Worm (Caenorhabditis elegans) whole organism, early embryonic: ENCODE measurements around the gene F16H6.4.

Source experiments
- B0310.2 ChIP-seq: sonication (generic microtip); optimal IDR thresholded peaks from 2 replicates; lab custom pipeline; 2016; ENCODE audit warnings: mild to moderate bottlenecking, missing genetic modification characterization, missing compliant biosample characterization
- F13C5.2 ChIP-seq: sonication (generic microtip); optimal IDR thresholded peaks from 2 replicates; lab custom pipeline; 2017; ENCODE audit warnings: mild to moderate bottlenecking, missing genetic modification characterization, inconsistent platforms, missing compliant biosample characterization
- aly-1 ChIP-seq: sonication (generic microtip); optimal IDR thresholded peaks from 2 replicates; lab custom pipeline; 2016; ENCODE audit warnings: missing genetic modification characterization, missing compliant biosample characterization
- ama-1 ChIP-seq: fragments of 150-350 bp; optimal IDR thresholded peaks from 2 replicates; lab custom pipeline; 2014
- ceh-13 ChIP-seq: fragments of 200-800 bp; sonication (Bioruptor generic); optimal IDR thresholded peaks from 2 replicates; lab custom pipeline; 2018; ENCODE audit warnings: mild to moderate bottlenecking, missing genetic modification characterization, missing compliant biosample characterization
- ceh-36 ChIP-seq: sonication (generic microtip); optimal IDR thresholded peaks from 2 replicates; lab custom pipeline; 2016; ENCODE audit warnings: missing genetic modification characterization, inconsistent platforms, missing compliant biosample characterization
- ets-7 ChIP-seq: sonication (generic microtip); optimal IDR thresholded peaks from 2 replicates; lab custom pipeline; 2016; ENCODE audit warnings: missing genotype, missing genetic modification characterization, missing compliant biosample characterization
- flt-1 ChIP-seq: fragments of 200-800 bp; sonication (Bioruptor generic); IDR thresholded peaks from 2 replicates; pipeline ENCODE4 v1.3.6; 2022; ENCODE audit warnings: missing genetic modification characterization, missing compliant biosample characterization
- hmbx-1 ChIP-seq: sonication (generic microtip); optimal IDR thresholded peaks from 2 replicates; lab custom pipeline; 2016; ENCODE audit warnings: mild to moderate bottlenecking, missing genetic modification characterization, missing compliant biosample characterization
- hmg-4 ChIP-seq: fragments of 200-800 bp; sonication (Bioruptor generic); optimal IDR thresholded peaks from 2 replicates; lab custom pipeline; 2018; ENCODE audit warnings: mild to moderate bottlenecking, missing genetic modification characterization, missing compliant biosample characterization
- hnd-1 ChIP-seq: sonication (generic microtip); optimal IDR thresholded peaks from 2 replicates; lab custom pipeline; 2016; ENCODE audit warnings: missing genetic modification characterization, missing compliant biosample characterization
- pes-1 ChIP-seq: fragments of 200-800 bp; sonication (Bioruptor generic); IDR thresholded peaks from 2 replicates; pipeline ENCODE4 v1.3.6; 2022; ENCODE audit warnings: missing genetic modification reagents, missing genetic modification characterization, missing compliant biosample characterization
- scrt-1 ChIP-seq: fragments of 200-800 bp; sonication (Bioruptor generic); IDR thresholded peaks from 2 replicates; pipeline ENCODE4 v1.3.6; 2022; ENCODE audit warnings: missing genetic modification characterization, missing compliant biosample characterization
- sea-1 ChIP-seq: fragments of 200-800 bp; sonication (Bioruptor generic); conservative IDR thresholded peaks from 2 replicates; pipeline ENCODE4 v1.3.6; 2022; ENCODE audit warnings: missing genetic modification characterization, missing compliant biosample characterization
- tbx-11 ChIP-seq: fragments of 200-800 bp; sonication (Bioruptor generic); IDR thresholded peaks from 2 replicates; pipeline ENCODE4 v1.3.6; 2022; ENCODE audit warnings: missing genetic modification characterization, missing compliant biosample characterization
- tbx-37 ChIP-seq: fragments of 200-800 bp; sonication (Bioruptor generic); conservative IDR thresholded peaks from 2 replicates; pipeline ENCODE4 v1.3.6; 2022; ENCODE audit warnings: missing genetic modification reagents, missing genetic modification characterization, missing compliant biosample characterization
- tra-4 ChIP-seq: sonication (generic microtip); optimal IDR thresholded peaks from 2 replicates; lab custom pipeline; 2017; ENCODE audit warnings: missing genetic modification characterization, missing compliant biosample characterization

F16H6.4 gene

ce11 chrV:18167161-18167560 lies 31.4 kb upstream of the F16H6.4 start, which contains the start of gene C14A6.6:
Gene C14A6.6, minus strand, starts transcription at chrV:18167261.
- TF ChIP-seq hmbx-1 (tag; lab: Kevin White, UChicago) (no peak), ceh-13 (GFP tag; lab: Kevin White, UChicago) (no peak), ceh-36 (tag; lab: Kevin White, UChicago) (no peak), ama-1 (lab: Kevin White, UChicago) (no peak), tbx-37 (no peak), hmg-4 (GFP tag; lab: Kevin White, UChicago) (no peak), aly-1 (tag; lab: Kevin White, UChicago) (no peak)

ce11 chrV:18168266-18168665 lies 30.3 kb upstream of the F16H6.4 start, which contains the start of gene C14A6.7:
Gene C14A6.7, minus strand, starts transcription at chrV:18168366.
- TF ChIP-seq hmg-4 (GFP tag; lab: Kevin White, UChicago) (no peak), ceh-36 (tag; lab: Kevin White, UChicago) (no peak), pes-1 (GFP tag; lab: Robert Waterston, UW) (no peak), flt-1 (no peak), hmbx-1 (tag; lab: Kevin White, UChicago) (no peak), tbx-37 (no peak), scrt-1 (GFP tag; lab: Robert Waterston, UW) (no peak), ama-1 (lab: Kevin White, UChicago) (no peak), ceh-13 (GFP tag; lab: Kevin White, UChicago) (no peak), tbx-11 (no peak), aly-1 (tag; lab: Kevin White, UChicago) (no peak)

- TF ChIP-seq hmbx-1 (tag; lab: Kevin White, UChicago): no peak
- no peak for TF ChIP-seq ceh-36 (tag; lab: Kevin White, UChicago)
- no peak for TF ChIP-seq flt-1
- no peak for TF ChIP-seq pes-1 (GFP tag; lab: Robert Waterston, UW)
- no peak for TF ChIP-seq hnd-1
- no peak for TF ChIP-seq tbx-11
- no peak for TF ChIP-seq scrt-1 (GFP tag; lab: Robert Waterston, UW)
- TF ChIP-seq aly-1 (tag; lab: Kevin White, UChicago): no peak
- TF ChIP-seq tra-4 (tag; lab: Kevin White, UChicago): no peak
- TF ChIP-seq F13C5.2 (tag; lab: Kevin White, UChicago): no peak
- TF ChIP-seq tbx-37: no peak
- no peak for TF ChIP-seq ceh-13 (GFP tag; lab: Kevin White, UChicago)
- TF ChIP-seq ets-7 (tag; lab: Kevin White, UChicago): no peak
- no peak for TF ChIP-seq sea-1 (GFP tag; lab: Robert Waterston, UW)
- no peak for TF ChIP-seq hmg-4 (GFP tag; lab: Kevin White, UChicago)
- TF ChIP-seq B0310.2 (tag; lab: Kevin White, UChicago): no peak
- TF ChIP-seq ama-1 (lab: Kevin White, UChicago): no peak
Observed at ce11 chrV:18171568-18171967, 27.0 kb upstream of the F16H6.4 start, which contains the start of gene C14A6.8. Gene C14A6.8, minus strand, starts transcription at chrV:18171668.

- TF ChIP-seq hmbx-1 (tag; lab: Kevin White, UChicago) (no peak), ama-1 (lab: Kevin White, UChicago) (no peak), F13C5.2 (tag; lab: Kevin White, UChicago) (no peak), scrt-1 (GFP tag; lab: Robert Waterston, UW) (no peak), hmg-4 (GFP tag; lab: Kevin White, UChicago) (no peak), ceh-36 (tag; lab: Kevin White, UChicago) (no peak), sea-1 (GFP tag; lab: Robert Waterston, UW) (no peak), hnd-1 (no peak), tbx-11 (no peak), pes-1 (GFP tag; lab: Robert Waterston, UW) (no peak), B0310.2 (tag; lab: Kevin White, UChicago) (no peak)
Observed at ce11 chrV:18178659-18179058, 19.9 kb upstream of the F16H6.4 start, which contains the start of gene C31G12.4. Gene C31G12.4, minus strand, starts transcription at chrV:18178759.

ce11 chrV:18179663-18180062 lies 18.9 kb upstream of the F16H6.4 start, which contains the start of gene C31G12.1:
Gene C31G12.1, plus strand, starts transcription at chrV:18179963.
- TF ChIP-seq ama-1 (lab: Kevin White, UChicago): no peak
- TF ChIP-seq F13C5.2 (tag; lab: Kevin White, UChicago): no peak
- no peak for TF ChIP-seq tbx-37
- TF ChIP-seq tra-4 (tag; lab: Kevin White, UChicago): no peak
- no peak for TF ChIP-seq scrt-1 (GFP tag; lab: Robert Waterston, UW)
- TF ChIP-seq ets-7 (tag; lab: Kevin White, UChicago): no peak
- no peak for TF ChIP-seq hnd-1
- TF ChIP-seq aly-1 (tag; lab: Kevin White, UChicago): no peak
- no peak for TF ChIP-seq pes-1 (GFP tag; lab: Robert Waterston, UW)
- no peak for TF ChIP-seq ceh-13 (GFP tag; lab: Kevin White, UChicago)
- no peak for TF ChIP-seq B0310.2 (tag; lab: Kevin White, UChicago)
- TF ChIP-seq hmbx-1 (tag; lab: Kevin White, UChicago): no peak

ce11 chrV:18184910-18185309 lies 13.6 kb upstream of the F16H6.4 start, which contains the start of gene C31G12.3:
Gene C31G12.3, plus strand, starts transcription at chrV:18185210.
- no peak for TF ChIP-seq scrt-1 (GFP tag; lab: Robert Waterston, UW)
- no peak for TF ChIP-seq flt-1
- no peak for TF ChIP-seq pes-1 (GFP tag; lab: Robert Waterston, UW)
- TF ChIP-seq B0310.2 (tag; lab: Kevin White, UChicago): no peak
- TF ChIP-seq ama-1 (lab: Kevin White, UChicago): no peak
- no peak for TF ChIP-seq hmg-4 (GFP tag; lab: Kevin White, UChicago)
- TF ChIP-seq aly-1 (tag; lab: Kevin White, UChicago): no peak
- TF ChIP-seq F13C5.2 (tag; lab: Kevin White, UChicago): no peak
- no peak for TF ChIP-seq hnd-1
- no peak for TF ChIP-seq tbx-37

- TF ChIP-seq ets-7 (tag; lab: Kevin White, UChicago): no peak
- TF ChIP-seq sea-1 (GFP tag; lab: Robert Waterston, UW): no peak
- no peak for TF ChIP-seq aly-1 (tag; lab: Kevin White, UChicago)
- no peak for TF ChIP-seq flt-1
- TF ChIP-seq ceh-13 (GFP tag; lab: Kevin White, UChicago): no peak
Observed at ce11 chrV:18188328-18188727, 10.2 kb upstream of the F16H6.4 start, which contains the start of gene clec-245. Gene clec-245, minus strand, starts transcription at chrV:18188428.
